Worm (Caenorhabditis elegans) whole organism, early embryonic: ENCODE data around the gene nas-10.

Source experiments
- B0310.2 ChIP-seq: sonication (generic microtip); optimal IDR thresholded peaks from 2 replicates; lab custom pipeline; 2016; ENCODE audit warnings: mild to moderate bottlenecking, missing genetic modification characterization, missing compliant biosample characterization
- F13C5.2 ChIP-seq: sonication (generic microtip); optimal IDR thresholded peaks from 2 replicates; lab custom pipeline; 2017; ENCODE audit warnings: mild to moderate bottlenecking, missing genetic modification characterization, inconsistent platforms, missing compliant biosample characterization
- aly-1 ChIP-seq: sonication (generic microtip); optimal IDR thresholded peaks from 2 replicates; lab custom pipeline; 2016; ENCODE audit warnings: missing genetic modification characterization, missing compliant biosample characterization
- ama-1 ChIP-seq: fragments of 150-350 bp; optimal IDR thresholded peaks from 2 replicates; lab custom pipeline; 2014
- ceh-13 ChIP-seq: fragments of 200-800 bp; sonication (Bioruptor generic); optimal IDR thresholded peaks from 2 replicates; lab custom pipeline; 2018; ENCODE audit warnings: mild to moderate bottlenecking, missing genetic modification characterization, missing compliant biosample characterization
- ceh-36 ChIP-seq: sonication (generic microtip); optimal IDR thresholded peaks from 2 replicates; lab custom pipeline; 2016; ENCODE audit warnings: missing genetic modification characterization, inconsistent platforms, missing compliant biosample characterization
- ets-7 ChIP-seq: sonication (generic microtip); optimal IDR thresholded peaks from 2 replicates; lab custom pipeline; 2016; ENCODE audit warnings: missing genotype, missing genetic modification characterization, missing compliant biosample characterization
- flt-1 ChIP-seq: fragments of 200-800 bp; sonication (Bioruptor generic); IDR thresholded peaks from 2 replicates; pipeline ENCODE4 v1.3.6; 2022; ENCODE audit warnings: missing genetic modification characterization, missing compliant biosample characterization
- hmbx-1 ChIP-seq: sonication (generic microtip); optimal IDR thresholded peaks from 2 replicates; lab custom pipeline; 2016; ENCODE audit warnings: mild to moderate bottlenecking, missing genetic modification characterization, missing compliant biosample characterization
- hmg-4 ChIP-seq: fragments of 200-800 bp; sonication (Bioruptor generic); optimal IDR thresholded peaks from 2 replicates; lab custom pipeline; 2018; ENCODE audit warnings: mild to moderate bottlenecking, missing genetic modification characterization, missing compliant biosample characterization
- hnd-1 ChIP-seq: sonication (generic microtip); optimal IDR thresholded peaks from 2 replicates; lab custom pipeline; 2016; ENCODE audit warnings: missing genetic modification characterization, missing compliant biosample characterization
- pes-1 ChIP-seq: fragments of 200-800 bp; sonication (Bioruptor generic); IDR thresholded peaks from 2 replicates; pipeline ENCODE4 v1.3.6; 2022; ENCODE audit warnings: missing genetic modification reagents, missing genetic modification characterization, missing compliant biosample characterization
- scrt-1 ChIP-seq: fragments of 200-800 bp; sonication (Bioruptor generic); IDR thresholded peaks from 2 replicates; pipeline ENCODE4 v1.3.6; 2022; ENCODE audit warnings: missing genetic modification characterization, missing compliant biosample characterization
- sea-1 ChIP-seq: fragments of 200-800 bp; sonication (Bioruptor generic); conservative IDR thresholded peaks from 2 replicates; pipeline ENCODE4 v1.3.6; 2022; ENCODE audit warnings: missing genetic modification characterization, missing compliant biosample characterization
- tbx-11 ChIP-seq: fragments of 200-800 bp; sonication (Bioruptor generic); IDR thresholded peaks from 2 replicates; pipeline ENCODE4 v1.3.6; 2022; ENCODE audit warnings: missing genetic modification characterization, missing compliant biosample characterization
- tbx-37 ChIP-seq: fragments of 200-800 bp; sonication (Bioruptor generic); conservative IDR thresholded peaks from 2 replicates; pipeline ENCODE4 v1.3.6; 2022; ENCODE audit warnings: missing genetic modification reagents, missing genetic modification characterization, missing compliant biosample characterization
- tra-4 ChIP-seq: sonication (generic microtip); optimal IDR thresholded peaks from 2 replicates; lab custom pipeline; 2017; ENCODE audit warnings: missing genetic modification characterization, missing compliant biosample characterization

The nas-10 gene

ce11 chrX:10919613-10920012 is 43.7 kb downstream of the nas-10 start, which contains the start of gene nstp-9:
nstp-9 (minus strand) TSS chrX:10919713.
- TF ChIP-seq tbx-37 (GFP tag; lab: Robert Waterston, UW), result no peak
- no peak for TF ChIP-seq hnd-1 (tag; lab: Kevin White, UChicago)
- TF ChIP-seq aly-1 (tag; lab: Kevin White, UChicago), result no peak
- no peak for TF ChIP-seq pes-1 (GFP tag; lab: Robert Waterston, UW)
- TF ChIP-seq hmbx-1 (tag; lab: Kevin White, UChicago), result no peak

ce11 chrX:10916194-10916593 is 47.1 kb downstream of the nas-10 start:
- TF ChIP-seq hmg-4 (GFP tag; lab: Kevin White, UChicago) (no peak), hnd-1 (tag; lab: Kevin White, UChicago) (no peak), B0310.2 (tag; lab: Kevin White, UChicago) (no peak), ceh-13 (no peak), pes-1 (GFP tag; lab: Robert Waterston, UW) (no peak), ets-7 (tag; lab: Kevin White, UChicago) (no peak), flt-1 (GFP tag; lab: Robert Waterston, UW) (no peak), aly-1 (tag; lab: Kevin White, UChicago) (no peak), hmbx-1 (tag; lab: Kevin White, UChicago) (no peak), tra-4 (tag; lab: Kevin White, UChicago) (no peak), ama-1 (lab: Kevin White, UChicago) (no peak), F13C5.2 (tag; lab: Kevin White, UChicago) (no peak), tbx-37 (GFP tag; lab: Robert Waterston, UW) (no peak), sea-1 (GFP tag; lab: Robert Waterston, UW) (no peak), scrt-1 (no peak), ceh-36 (tag; lab: Kevin White, UChicago) (no peak)

ce11 chrX:10914421-10915277 is 48.7 kb downstream of the nas-10 start:
- TF ChIP-seq F13C5.2 (tag; lab: Kevin White, UChicago) (no peak), B0310.2 (tag; lab: Kevin White, UChicago) (no peak), tra-4 (tag; lab: Kevin White, UChicago) (no peak), hnd-1 (tag; lab: Kevin White, UChicago) (no peak), ceh-36 (tag; lab: Kevin White, UChicago) (no peak), ets-7 (tag; lab: Kevin White, UChicago) (no peak), tbx-37 (GFP tag; lab: Robert Waterston, UW) (no peak), scrt-1 (no peak), ama-1 (lab: Kevin White, UChicago) (no peak), hmg-4 (GFP tag; lab: Kevin White, UChicago) (no peak), flt-1 (GFP tag; lab: Robert Waterston, UW) (no peak), hmbx-1 (tag; lab: Kevin White, UChicago) (no peak), tbx-11 (GFP tag; lab: Robert Waterston, UW) (no peak), aly-1 (tag; lab: Kevin White, UChicago) (no peak), ceh-13 (no peak), pes-1 (GFP tag; lab: Robert Waterston, UW) (no peak), sea-1 (GFP tag; lab: Robert Waterston, UW) (no peak)

ce11 chrX:10913981-10914380 is 49.3 kb downstream of the nas-10 start, which contains the start of gene F47B10.9:
F47B10.9 (minus strand) TSS chrX:10914081.
- TF ChIP-seq flt-1 (GFP tag; lab: Robert Waterston, UW) (no peak), sea-1 (GFP tag; lab: Robert Waterston, UW) (no peak), tbx-37 (GFP tag; lab: Robert Waterston, UW) (no peak), ama-1 (lab: Kevin White, UChicago) (no peak), hnd-1 (tag; lab: Kevin White, UChicago) (no peak), ets-7 (tag; lab: Kevin White, UChicago) (no peak), scrt-1 (no peak), pes-1 (GFP tag; lab: Robert Waterston, UW) (no peak), tbx-11 (GFP tag; lab: Robert Waterston, UW) (no peak), ceh-36 (tag; lab: Kevin White, UChicago) (no peak), F13C5.2 (tag; lab: Kevin White, UChicago) (no peak), ceh-13 (no peak), aly-1 (tag; lab: Kevin White, UChicago) (no peak), hmbx-1 (tag; lab: Kevin White, UChicago) (no peak), B0310.2 (tag; lab: Kevin White, UChicago) (no peak)
